Worm (Caenorhabditis elegans) whole organism, L4/young adult: Measurements from ENCODE around the gene gmap-1.

Experiments used
- dao-5 ChIP-seq: sonication (generic microtip); optimal IDR thresholded peaks from 2 replicates; lab custom pipeline; 2016; ENCODE audit warnings: missing genotype, missing genetic modification characterization, moderate library complexity, missing compliant biosample characterization
- him-1 ChIP-seq: sonication (generic microtip); optimal IDR thresholded peaks from 2 replicates; lab custom pipeline; 2016; ENCODE audit warnings: missing genotype, missing genetic modification reagents, missing genetic modification characterization, missing compliant biosample characterization

- no peak for TF ChIP-seq him-1
- TF ChIP-seq dao-5 (tag; lab: Kevin White, UChicago): no peak
These were observed 47.9 kb upstream of the gmap-1 start for ce11 chrX:12982725-12983124.
